Worm (Caenorhabditis elegans): ENCODE data around the gene pelo-1.
A peak's percentile ranks its signal among the peaks of the same experiment; 100 is the strongest.

The pelo-1 gene

DNA sequence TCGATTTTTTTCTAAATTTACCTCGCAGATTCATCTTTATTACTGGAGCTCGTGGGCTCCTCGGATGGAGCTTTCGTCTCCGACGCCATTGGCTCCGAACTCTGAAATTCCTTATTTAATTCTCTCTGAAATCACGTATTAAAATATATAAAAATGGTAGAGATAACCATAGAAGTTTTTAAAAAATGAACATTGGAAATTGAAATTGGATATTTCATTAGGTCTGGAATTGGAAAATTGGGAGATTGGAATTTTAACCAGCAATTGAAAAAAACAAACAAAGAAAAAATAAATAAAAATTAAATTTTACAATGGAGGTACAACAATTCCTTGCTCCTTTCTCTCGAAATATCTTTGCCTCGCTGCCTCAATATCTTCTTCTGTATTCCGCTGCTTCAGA is 37.3 kb downstream of the pelo-1 start, which contains the start of gene rnf-5:
Gene rnf-5 (minus strand): TSS at position 101 of the 400 bp plus-strand sequence.
- TF ChIP-seq unc-62 (GFP tag; optimal IDR thresholded peaks at IDR 0.05) (no peak), pqm-1 (tag; optimal IDR thresholded peaks at IDR 0.05) (no peak), ceh-16 (tag; optimal IDR thresholded peaks at IDR 0.05) (no peak), nhr-25 (tag; optimal IDR thresholded peaks at IDR 0.05) (no peak), snpc-4 (tag; optimal IDR thresholded peaks at IDR 0.05) (no peak), nhr-43 (tag; optimal IDR thresholded peaks at IDR 0.05; ENCODE audit: poor library complexity, severe bottlenecking) (no peak), egl-5 (tag; optimal IDR thresholded peaks at IDR 0.05) (no peak)

DNA sequence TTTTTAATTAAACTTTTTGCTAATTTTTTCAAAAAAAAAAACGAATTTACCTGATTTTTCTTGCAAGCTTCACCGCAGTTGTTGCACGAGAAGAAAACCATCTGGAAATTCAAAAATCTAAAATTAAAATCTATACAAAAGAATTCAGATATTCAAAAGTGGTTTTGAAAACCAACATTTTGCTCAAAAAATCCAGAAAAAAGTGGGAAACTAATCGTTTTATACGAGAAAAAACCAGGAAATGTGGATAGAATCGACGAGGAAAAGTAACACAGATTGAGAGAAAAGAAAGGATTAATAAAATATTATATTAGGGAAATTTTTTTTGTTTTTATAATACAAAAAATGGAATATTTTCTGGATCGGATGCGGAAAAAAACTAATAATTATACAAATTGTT is 40.0 kb downstream of the pelo-1 start, which contains the start of gene C16C10.8:
Gene C16C10.8 (minus strand): TSS at position 101 of the 400 bp plus-strand sequence.
- no peak for TF ChIP-seq fkh-2 (tag; optimal IDR thresholded peaks at IDR 0.05)
- TF ChIP-seq nhr-11 (tag; optimal IDR thresholded peaks at IDR 0.05): no peak
- TF ChIP-seq unc-39 (tag; optimal IDR thresholded peaks at IDR 0.05): no peak

DNA sequence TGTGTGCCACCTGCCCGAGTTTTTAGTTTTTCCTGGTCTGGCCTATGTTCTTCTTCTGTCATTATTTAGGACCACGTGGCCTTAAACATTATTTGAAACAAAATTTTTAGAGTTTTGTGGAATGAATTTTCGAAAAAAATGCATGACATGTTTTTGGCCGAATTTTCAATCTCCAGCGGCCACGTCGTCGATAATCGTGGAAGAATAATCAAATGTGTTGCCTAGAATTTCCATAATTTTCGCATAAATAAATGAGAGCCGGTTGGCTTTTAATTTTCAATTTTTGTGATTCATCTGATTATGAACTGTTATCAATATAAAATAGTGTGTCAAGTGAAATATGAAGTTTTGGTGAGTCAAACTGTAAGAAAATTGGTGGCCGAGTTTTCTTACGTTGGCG is 43.1 kb downstream of the pelo-1 start, which contains the start of gene C01G12.16:
Gene C01G12.16 (plus strand): TSS at position 301 of the 400 bp plus-strand sequence.
- TF ChIP-seq nhr-67 (tag; optimal IDR thresholded peaks at IDR 0.05): no peak
- no peak for TF ChIP-seq jun-1 (tag; optimal IDR thresholded peaks at IDR 0.05)
- TF ChIP-seq fkh-10 (GFP tag; optimal IDR thresholded peaks at IDR 0.05): no peak
- no peak for TF ChIP-seq zag-1 (tag; optimal IDR thresholded peaks at IDR 0.05)
- TF ChIP-seq lin-39 (tag; optimal IDR thresholded peaks at IDR 0.05): no peak
- TF ChIP-seq R02D3.7 (tag; optimal IDR thresholded peaks at IDR 0.05): no peak
- TF ChIP-seq egl-5 (tag; optimal IDR thresholded peaks at IDR 0.05): no peak
- no peak for TF ChIP-seq nhr-11 (tag; optimal IDR thresholded peaks at IDR 0.05)
- no peak for TF ChIP-seq unc-62 (GFP tag; optimal IDR thresholded peaks at IDR 0.05)
- TF ChIP-seq elt-2 (tag; optimal IDR thresholded peaks at IDR 0.05): no peak
- no peak for TF ChIP-seq ztf-4 (tag; optimal IDR thresholded peaks at IDR 0.05)
- no peak for TF ChIP-seq nfya-1 (tag; optimal IDR thresholded peaks at IDR 0.05; ENCODE audit: insufficient read depth)
- TF ChIP-seq mdl-1 (tag; optimal IDR thresholded peaks at IDR 0.05): no peak
- TF ChIP-seq skn-1 (tag; optimal IDR thresholded peaks at IDR 0.05): no peak
- no peak for TF ChIP-seq aly-2 (tag; optimal IDR thresholded peaks at IDR 0.05)
- TF ChIP-seq fos-1 (tag; optimal IDR thresholded peaks at IDR 0.05): no peak
- no peak for TF ChIP-seq nhr-23 (tag; optimal IDR thresholded peaks at IDR 0.05)

DNA sequence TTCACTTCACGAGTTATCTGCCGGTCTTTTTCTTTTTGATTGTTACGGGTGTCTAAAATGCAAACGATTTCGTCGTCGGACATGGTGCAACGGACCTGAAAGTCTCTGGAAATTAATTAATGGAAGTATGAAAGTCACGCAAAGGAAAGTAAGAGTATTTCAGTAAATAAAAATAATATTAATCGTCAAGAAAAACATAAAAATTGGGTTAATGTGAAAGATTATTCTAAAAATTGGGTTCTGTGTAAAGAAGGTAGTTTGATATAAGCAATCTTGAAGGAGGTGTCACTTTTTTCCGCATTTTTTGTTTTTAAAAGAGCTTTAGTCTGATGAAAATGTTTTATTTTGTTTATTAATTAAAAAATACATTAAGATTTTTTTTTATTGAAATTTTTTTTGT is 46.7 kb downstream of the pelo-1 start, which contains the start of gene C16C10.9:
Gene C16C10.9 (minus strand): TSS at position 101 of the 400 bp plus-strand sequence.
- TF ChIP-seq tbx-2 (tag; optimal IDR thresholded peaks at IDR 0.05) (no peak), R02D3.7 (tag; optimal IDR thresholded peaks at IDR 0.05) (no peak), fkh-10 (GFP tag; optimal IDR thresholded peaks at IDR 0.05) (no peak), jun-1 (tag; optimal IDR thresholded peaks at IDR 0.05) (no peak), egl-5 (tag; optimal IDR thresholded peaks at IDR 0.05) (no peak), pha-4 (tag; optimal IDR thresholded peaks at IDR 0.05) (no peak)

DNA sequence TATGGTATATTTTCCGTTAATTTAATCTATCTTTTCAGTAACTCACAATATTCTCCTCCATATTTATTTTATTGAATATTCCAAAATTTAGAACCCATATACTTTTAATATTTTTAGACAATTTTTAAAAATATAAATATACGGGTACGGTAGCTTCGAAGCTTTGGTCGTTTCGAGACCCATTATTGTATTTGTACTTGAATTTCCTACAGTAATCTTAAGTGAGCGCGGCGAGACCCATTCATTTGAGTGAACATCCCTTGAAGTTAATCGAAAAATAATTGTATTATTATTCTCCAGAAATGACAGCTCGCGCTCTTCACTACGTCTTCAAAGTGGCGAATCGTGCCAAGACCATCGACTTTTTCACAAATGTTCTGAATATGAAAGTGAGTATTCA is 50.7 kb downstream of the pelo-1 start, which contains the start of gene glod-4:
Gene glod-4 (plus strand): TSS at position 301 of the 400 bp plus-strand sequence.
- TF ChIP-seq elt-3 (tag; optimal IDR thresholded peaks at IDR 0.05): no peak

DNA sequence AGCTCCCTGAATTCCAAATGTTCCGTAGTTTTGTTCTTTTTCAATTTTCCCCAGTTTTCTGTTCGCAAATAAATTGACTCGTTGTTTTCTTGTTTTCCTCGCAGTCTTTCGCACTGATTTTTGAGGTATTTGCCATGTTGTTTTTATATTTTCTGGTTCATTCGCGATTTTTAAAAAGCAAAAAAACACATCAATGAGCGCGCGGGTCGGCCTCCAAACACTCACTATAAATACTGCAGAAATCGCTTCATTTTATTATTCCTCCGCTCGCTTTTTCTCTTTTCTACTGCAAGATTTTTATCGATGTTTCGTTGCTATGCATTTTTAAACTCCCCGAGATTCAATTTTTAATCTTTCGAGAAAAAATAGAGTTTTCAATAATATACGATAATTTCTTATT is 51.2 kb downstream of the pelo-1 start:
- peak; percentile 68 for TF ChIP-seq ama-1 (optimal IDR thresholded peaks at IDR 0.05)
- no peak for TF ChIP-seq nhr-43 (tag; optimal IDR thresholded peaks at IDR 0.05; ENCODE audit: poor library complexity, severe bottlenecking)

DNA sequence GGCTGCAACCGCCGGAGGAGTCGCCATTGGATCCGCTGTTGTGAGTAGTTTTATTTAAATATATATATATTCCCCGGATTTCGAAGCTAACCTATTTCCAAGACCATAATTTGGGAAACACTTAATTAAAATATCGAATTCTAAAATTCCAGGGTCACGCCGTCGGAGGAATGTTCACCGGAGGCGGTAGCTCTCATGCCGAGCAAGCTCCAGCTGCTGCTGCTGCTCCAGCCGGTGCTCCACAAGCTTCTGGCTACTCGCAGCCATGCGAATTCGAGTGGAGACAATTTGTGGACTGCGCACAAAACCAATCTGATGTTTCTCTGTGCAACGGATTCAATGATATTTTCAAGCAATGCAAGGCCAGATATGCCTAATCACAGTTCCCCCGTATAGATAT is 51.7 kb downstream of the pelo-1 start:
- TF ChIP-seq pqm-1 (tag; optimal IDR thresholded peaks at IDR 0.05) (no peak), mdl-1 (tag; optimal IDR thresholded peaks at IDR 0.05) (no peak), elt-3 (tag; optimal IDR thresholded peaks at IDR 0.05) (no peak)
